Fruit fly (Drosophila melanogaster) whole organism, embryonic: Measurements from ENCODE around the gene CG5326.
A peak's percentile ranks its signal among the peaks of the same experiment; 100 is the strongest.

Experiments
- Awh ChIP-seq: fragments of 200-800 bp; sonication (Bioruptor generic); IDR thresholded peaks from 2 replicates; pipeline ENCODE4, ENCODE4 v1.3.6; 2022; ENCODE audit warnings: missing biosample characterization, missing genetic modification characterization
- B-H1 ChIP-seq: fragments of 200-800 bp; sonication (Bioruptor generic); IDR thresholded peaks from 3 replicates; pipeline ENCODE4 v1.3.6; 2022; ENCODE audit warnings: missing biosample characterization, missing genetic modification characterization
- CG10431 ChIP-seq: fragments of 200-800 bp; sonication (Bioruptor generic); optimal IDR thresholded peaks from 3 replicates; lab custom pipeline; 2018; ENCODE audit warnings: missing biosample characterization, mild to moderate bottlenecking, missing genetic modification characterization
- CG11085 ChIP-seq: fragments of 200-800 bp; sonication (Bioruptor generic); IDR thresholded peaks from 2 replicates; pipeline ENCODE4 v1.3.6; 2022; ENCODE audit warnings: missing biosample characterization, missing genetic modification characterization
- CG11560 ChIP-seq: fragments of 200-800 bp; sonication (Bioruptor generic); IDR thresholded peaks from 3 replicates; pipeline ENCODE4 v1.3.6; 2022; ENCODE audit warnings: missing biosample characterization, missing genetic modification characterization
- CG11723 ChIP-seq: fragments of 200-800 bp; sonication (Bioruptor generic); optimal IDR thresholded peaks from 2 replicates; lab custom pipeline; 2017; ENCODE audit warnings: missing biosample characterization, mild to moderate bottlenecking, missing genetic modification characterization
- CG1233 ChIP-seq: fragments of 200-800 bp; sonication (Bioruptor generic); optimal IDR thresholded peaks from 4 replicates; lab custom pipeline; 2018; ENCODE audit warnings: missing biosample characterization, mild to moderate bottlenecking, missing genetic modification characterization
- CG12744 ChIP-seq: fragments of 200-800 bp; sonication (Bioruptor generic); optimal IDR thresholded peaks from 2 replicates; lab custom pipeline; 2016; ENCODE audit warnings: missing biosample characterization, missing genetic modification characterization
- CG13123 ChIP-seq: fragments of 200-800 bp; sonication (Bioruptor generic); optimal IDR thresholded peaks from 2 replicates; lab custom pipeline; 2016; ENCODE audit warnings: missing biosample characterization, missing genetic modification characterization
- CG17328 ChIP-seq: fragments of 200-800 bp; sonication (Bioruptor generic); IDR thresholded peaks from 2 replicates; pipeline ENCODE4 v1.3.6; 2022; ENCODE audit warnings: missing biosample characterization, missing genetic modification characterization
- CG18619 ChIP-seq: fragments of 200-800 bp; sonication (Bioruptor generic); optimal IDR thresholded peaks from 3 replicates; lab custom pipeline; 2017; ENCODE audit warnings: missing biosample characterization, mild to moderate bottlenecking, missing genetic modification characterization
- CG4424 ChIP-seq: fragments of 200-800 bp; sonication (Bioruptor generic); optimal IDR thresholded peaks from 3 replicates; lab custom pipeline; 2016; ENCODE audit warnings: missing biosample characterization, missing genetic modification characterization
- CG4730 ChIP-seq: fragments of 200-800 bp; sonication (Bioruptor generic); IDR thresholded peaks from 2 replicates; pipeline ENCODE4 v1.3.6; 2022; ENCODE audit warnings: missing biosample characterization, missing genetic modification characterization
- CG6272 ChIP-seq: fragments of 200-800 bp; sonication (Bioruptor generic); IDR thresholded peaks from 2 replicates; pipeline ENCODE4 v1.3.6; 2022; ENCODE audit warnings: missing biosample characterization, missing genetic modification characterization
- CG7357 ChIP-seq: fragments of 200-800 bp; sonication (Bioruptor generic); IDR thresholded peaks from 3 replicates; pipeline ENCODE4 v1.3.6; 2022; ENCODE audit warnings: missing biosample characterization, missing genetic modification characterization
- CG8359 ChIP-seq: fragments of 200-800 bp; sonication (Bioruptor generic); optimal IDR thresholded peaks from 2 replicates; lab custom pipeline; 2017; ENCODE audit warnings: missing biosample characterization, mild to moderate bottlenecking, missing genetic modification characterization, borderline replicate concordance
- CG8478 ChIP-seq: fragments of >200 bp; optimal IDR thresholded peaks from 2 replicates; lab custom pipeline; 2018
- CG8924 ChIP-seq: fragments of 200-800 bp; optimal IDR thresholded peaks from 3 replicates; lab custom pipeline; 2019; ENCODE audit warnings: missing biosample characterization, mild to moderate bottlenecking, missing genetic modification characterization, moderate library complexity
- CG9932 ChIP-seq: fragments of 200-800 bp; sonication (Bioruptor generic); IDR thresholded peaks from 2 replicates; pipeline ENCODE4 v1.3.6; 2022; ENCODE audit warnings: missing biosample characterization, missing genetic modification characterization
- Chrac-16 ChIP-seq: fragments of 200-800 bp; sonication (Bioruptor generic); optimal IDR thresholded peaks from 3 replicates; lab custom pipeline; 2016; ENCODE audit warnings: missing biosample characterization, missing genetic modification characterization
- Dref ChIP-seq: fragments of 200-800 bp; sonication (Bioruptor generic); IDR thresholded peaks from 2 replicates; pipeline ENCODE4 v1.3.6; 2022; ENCODE audit warnings: missing biosample characterization, missing genetic modification characterization
- H15 ChIP-seq: fragments of 200-800 bp; sonication (Bioruptor generic); IDR thresholded peaks from 3 replicates; pipeline ENCODE4 v1.3.6; 2022; ENCODE audit warnings: missing biosample characterization, missing genetic modification characterization
- H2.0 ChIP-seq: fragments of 200-800 bp; sonication (Bioruptor generic); IDR thresholded peaks from 2 replicates; pipeline ENCODE4 v1.3.6; 2022; ENCODE audit warnings: missing biosample characterization, missing genetic modification characterization
- Hmx ChIP-seq: fragments of 200-800 bp; sonication (Bioruptor generic); optimal IDR thresholded peaks from 2 replicates; lab custom pipeline; 2016; ENCODE audit warnings: missing biosample characterization, missing genetic modification characterization
- Lim3 ChIP-seq: fragments of 200-800 bp; sonication (Bioruptor generic); IDR thresholded peaks from 2 replicates; pipeline ENCODE4 v1.3.6; 2022; ENCODE audit warnings: missing biosample characterization, missing genetic modification characterization
- Lpt ChIP-seq: fragments of >200 bp; optimal IDR thresholded peaks from 2 replicates; lab custom pipeline; 2018; ENCODE audit warnings: missing biosample characterization, missing genetic modification characterization
- NC2α ChIP-seq: fragments of 200-800 bp; sonication (Bioruptor generic); optimal IDR thresholded peaks from 2 replicates; lab custom pipeline; 2016; ENCODE audit warnings: missing biosample characterization, missing genetic modification characterization
- Nf-YB ChIP-seq: fragments of 200-800 bp; sonication (Bioruptor generic); optimal IDR thresholded peaks from 3 replicates; lab custom pipeline; 2019; ENCODE audit warnings: missing biosample characterization, mild to moderate bottlenecking, missing genetic modification characterization, moderate library complexity
- Oli ChIP-seq: fragments of 200-800 bp; sonication (Bioruptor generic); optimal IDR thresholded peaks from 2 replicates; lab custom pipeline; 2018; ENCODE audit warnings: missing biosample characterization, mild to moderate bottlenecking, missing genetic modification characterization, moderate library complexity
- Opbp ChIP-seq: fragments of 200-800 bp; sonication (Bioruptor generic); IDR thresholded peaks from 3 replicates; pipeline ENCODE4 v1.3.6; 2022; ENCODE audit warnings: missing biosample characterization, missing genetic modification characterization; ENCODE audit not compliant: partially characterized antibody
- Optix ChIP-seq: fragments of 200-800 bp; sonication (Bioruptor generic); IDR thresholded peaks from 3 replicates; pipeline ENCODE4 v1.3.6; 2022; ENCODE audit warnings: missing biosample characterization, missing genetic modification characterization
- Ptx1 ChIP-seq: fragments of 200-800 bp; sonication (Bioruptor generic); IDR thresholded peaks from 2 replicates; pipeline ENCODE4 v1.3.6; 2022; ENCODE audit warnings: missing biosample characterization, missing genetic modification characterization
- Six4 ChIP-seq: fragments of 200-800 bp; sonication (Bioruptor generic); optimal IDR thresholded peaks from 2 replicates; lab custom pipeline; 2016; ENCODE audit warnings: missing biosample characterization, missing genetic modification characterization
- Spps ChIP-seq: fragments of 200-800 bp; sonication (Bioruptor generic); optimal IDR thresholded peaks from 2 replicates; lab custom pipeline; 2018; ENCODE audit warnings: missing biosample characterization, mild to moderate bottlenecking, missing genetic modification characterization
- al ChIP-seq: fragments of 200-800 bp; sonication (Bioruptor generic); IDR thresholded peaks from 2 replicates; pipeline ENCODE4 v1.3.6; 2022; ENCODE audit warnings: missing biosample characterization, missing genetic modification characterization
- corto ChIP-seq: fragments of 200-800 bp; sonication (Bioruptor generic); optimal IDR thresholded peaks from 2 replicates; lab custom pipeline; 2016; ENCODE audit warnings: missing biosample characterization, mild to moderate bottlenecking, missing genetic modification characterization, moderate library complexity
- croc ChIP-seq: fragments of 200-800 bp; sonication (Bioruptor generic); conservative IDR thresholded peaks from 3 replicates; pipeline ENCODE4 v1.3.6; 2022; ENCODE audit warnings: missing biosample characterization, missing genetic modification characterization
- dimm ChIP-seq: fragments of 200-800 bp; sonication (Bioruptor generic); IDR thresholded peaks from 2 replicates; pipeline ENCODE4 v1.3.6; 2022; ENCODE audit warnings: missing biosample characterization, missing genetic modification characterization
- dmrt11E ChIP-seq: fragments of 200-800 bp; sonication (Bioruptor generic); optimal IDR thresholded peaks from 3 replicates; lab custom pipeline; 2018; ENCODE audit warnings: missing biosample characterization, mild to moderate bottlenecking, missing genetic modification characterization, moderate library complexity
- dysf ChIP-seq: fragments of 200-800 bp; sonication (Bioruptor generic); IDR thresholded peaks from 3 replicates; pipeline ENCODE4 v1.3.6; 2022; ENCODE audit warnings: missing biosample characterization, missing genetic modification characterization
- fd64A ChIP-seq: fragments of 200-800 bp; sonication (Bioruptor generic); optimal IDR thresholded peaks from 3 replicates; lab custom pipeline; 2018; ENCODE audit warnings: missing biosample characterization, mild to moderate bottlenecking, missing genetic modification characterization
- gfzf ChIP-seq: fragments of 200-800 bp; sonication (Bioruptor generic); optimal IDR thresholded peaks from 2 replicates; lab custom pipeline; 2016; ENCODE audit warnings: missing biosample characterization, mild to moderate bottlenecking, missing genetic modification characterization, moderate library complexity
- grn ChIP-seq: fragments of 200-800 bp; sonication (Bioruptor generic); optimal IDR thresholded peaks from 3 replicates; lab custom pipeline; 2017; ENCODE audit warnings: missing biosample characterization, missing genetic modification characterization
- hkb ChIP-seq, 2 experiments: fragments of 200-800 bp in 1 of 2; fragments of >200 bp in 1 of 2; sonication (Bioruptor generic) in 1 of 2; IDR thresholded peaks in 1 of 2; optimal IDR thresholded peaks in 1 of 2; 2 replicates each; pipeline versions ENCODE4 v1.3.6 to Lab custom; 2017 to 2022; ENCODE audit warnings: missing biosample characterization in 1 of 2, missing genetic modification characterization in 1 of 2
- lilli ChIP-seq: fragments of 200-800 bp; sonication (Bioruptor generic); optimal IDR thresholded peaks from 3 replicates; lab custom pipeline; 2016; ENCODE audit warnings: missing biosample characterization, missing genetic modification characterization
- nerfin-2 ChIP-seq: fragments of 200-800 bp; sonication (Bioruptor generic); IDR thresholded peaks from 2 replicates; pipeline ENCODE4 v1.3.6; 2022; ENCODE audit warnings: missing biosample characterization, missing genetic modification characterization; ENCODE audit not compliant: partially characterized antibody
- odd ChIP-seq: fragments of 200-800 bp; sonication (Bioruptor generic); optimal IDR thresholded peaks from 2 replicates; lab custom pipeline; 2017; ENCODE audit warnings: missing biosample characterization, mild to moderate bottlenecking, missing genetic modification characterization
- pros ChIP-seq: fragments of 200-800 bp; sonication (Bioruptor generic); optimal IDR thresholded peaks from 3 replicates; lab custom pipeline; 2019; ENCODE audit warnings: missing biosample characterization, mild to moderate bottlenecking, missing genetic modification characterization, moderate library complexity
- run ChIP-seq: fragments of 200-800 bp; sonication (Bioruptor generic); optimal IDR thresholded peaks from 3 replicates; lab custom pipeline; 2018; ENCODE audit warnings: missing biosample characterization, mild to moderate bottlenecking, missing genetic modification characterization
- slbo ChIP-seq: fragments of 200-800 bp; sonication (Bioruptor generic); IDR thresholded peaks from 2 replicates; pipeline ENCODE4 v1.3.6; 2022; ENCODE audit warnings: missing biosample characterization, missing genetic modification characterization
- sna ChIP-seq: fragments of 200-800 bp; sonication (Bioruptor generic); IDR thresholded peaks from 2 replicates; pipeline ENCODE4 v1.3.6; 2022; ENCODE audit warnings: missing biosample characterization, missing genetic modification characterization; ENCODE audit not compliant: partially characterized antibody
- tio ChIP-seq: fragments of 200-800 bp; sonication (Bioruptor generic); optimal IDR thresholded peaks from 2 replicates; lab custom pipeline; 2017; ENCODE audit warnings: missing biosample characterization, missing genetic modification characterization, inconsistent platforms
- zfh2 ChIP-seq: fragments of 200-800 bp; sonication (Bioruptor generic); optimal IDR thresholded peaks from 2 replicates; lab custom pipeline; 2016; ENCODE audit warnings: missing biosample characterization, missing genetic modification characterization

Gene CG5326

dm6 chr3R:22584582-22584981 is 44.9 kb upstream of the CG5326 start, which contains the start of the genes CG33107 and CG6937 (continued):
- no peak for TF ChIP-seq dysf
- TF ChIP-seq CG8359 = no peak
- TF ChIP-seq Six4 = no peak
- TF ChIP-seq corto = no peak
- no peak for TF ChIP-seq run (tag; lab: Kevin White, UChicago)
- no peak for TF ChIP-seq CG8478 (lab: Kevin White, UChicago)
- TF ChIP-seq CG8924 (tag; lab: Kevin White, UChicago) = peak; percentile 30
- no peak for TF ChIP-seq CG7357 (GFP tag; lab: Robert Waterston, UW)
- no peak for TF ChIP-seq odd (GFP tag; lab: Kevin White, UChicago)
- TF ChIP-seq sna (GFP tag; lab: Robert Waterston, UW) = 0 out of 2 replicates have a peak, but pooled peaks have one; percentile 16
- TF ChIP-seq dmrt11E (tag; lab: Kevin White, UChicago) = no peak
- no peak for TF ChIP-seq pros (GFP tag; lab: Kevin White, UChicago)
- no peak for TF ChIP-seq CG12744 (GFP tag; lab: Kevin White, UChicago)
- no peak for TF ChIP-seq CG1233 (GFP tag; lab: Kevin White, UChicago)
- no peak for TF ChIP-seq CG10431 (GFP tag; lab: Kevin White, UChicago)
- TF ChIP-seq Nf-YB (GFP tag; lab: Kevin White, UChicago) = no peak
- no peak for TF ChIP-seq al
- TF ChIP-seq hkb (optimal IDR thresholded peaks at IDR 0.05; lab: Kevin White, UChicago) = peak; percentile 21
- TF ChIP-seq hkb (GFP tag; IDR thresholded peaks at IDR 0.05; lab: Robert Waterston, UW) = no peak
- TF ChIP-seq CG4424 = no peak
- no peak for TF ChIP-seq CG6272 (GFP tag; lab: Robert Waterston, UW)
- no peak for TF ChIP-seq Optix (GFP tag; lab: Robert Waterston, UW)
- TF ChIP-seq Ptx1 (GFP tag; lab: Robert Waterston, UW) = no peak
- no peak for TF ChIP-seq CG11723
- TF ChIP-seq CG13123 (GFP tag; lab: Kevin White, UChicago) = no peak
- TF ChIP-seq H15 (GFP tag; lab: Robert Waterston, UW) = no peak
- no peak for TF ChIP-seq B-H1 (GFP tag; lab: Robert Waterston, UW)
- TF ChIP-seq Oli (tag; lab: Kevin White, UChicago) = no peak
- no peak for TF ChIP-seq Awh (GFP tag; lab: Robert Waterston, UW)
- no peak for TF ChIP-seq lilli (GFP tag; lab: Kevin White, UChicago)
- no peak for TF ChIP-seq CG11560 (tag; lab: Robert Waterston, UW)
- TF ChIP-seq CG9932 = no peak
- TF ChIP-seq slbo (GFP tag; lab: Robert Waterston, UW) = no peak
- TF ChIP-seq H2.0 = no peak
- TF ChIP-seq Lim3 (GFP tag; lab: Robert Waterston, UW) = no peak
- no peak for TF ChIP-seq tio (GFP tag; lab: Kevin White, UChicago)
- TF ChIP-seq Dref (GFP tag; lab: Robert Waterston, UW) = no peak
- no peak for TF ChIP-seq CG18619 (GFP tag; lab: Kevin White, UChicago)
- TF ChIP-seq gfzf (GFP tag; lab: Kevin White, UChicago) = peak; percentile 90
- no peak for TF ChIP-seq grn (GFP tag; lab: Kevin White, UChicago)
- TF ChIP-seq Hmx = no peak
- 0 out of 3 replicates have a peak, but pooled peaks have one; percentile 48 for TF ChIP-seq Opbp (GFP tag; lab: Robert Waterston, UW)
- no peak for TF ChIP-seq croc (GFP tag; lab: Robert Waterston, UW)
- TF ChIP-seq Chrac-16 (GFP tag; lab: Kevin White, UChicago) = no peak
- no peak for TF ChIP-seq nerfin-2 (GFP tag; lab: Robert Waterston, UW)
- TF ChIP-seq NC2α (GFP tag; lab: Kevin White, UChicago) = no peak
- TF ChIP-seq CG11085 (GFP tag; lab: Robert Waterston, UW) = no peak
- TF ChIP-seq fd64A (GFP tag; lab: Kevin White, UChicago) = no peak
- no peak for TF ChIP-seq CG4730 (GFP tag; lab: Robert Waterston, UW)
- no peak for TF ChIP-seq Lpt (GFP tag; lab: Kevin White, UChicago)
- TF ChIP-seq CG17328 (GFP tag; lab: Robert Waterston, UW) = no peak
- no peak for TF ChIP-seq dimm
- no peak for TF ChIP-seq Spps (tag; lab: Kevin White, UChicago)
- TF ChIP-seq zfh2 = no peak
